Fruit fly (Drosophila melanogaster): ENCODE data around the gene CG33644.

- TF ChIP-seq foxo (GFP tag; optimal IDR thresholded peaks at IDR 0.05), result peak in 1 of 2 experiments; percentile 91
- TF ChIP-seq ey (GFP tag; optimal IDR thresholded peaks at IDR 0.05), result peak; percentile 82
- peak; percentile 81 for TF ChIP-seq dmrt93B (GFP tag; optimal IDR thresholded peaks at IDR 0.05)
- TF ChIP-seq woc (GFP tag; optimal IDR thresholded peaks at IDR 0.05), result peak; percentile 75
- TF ChIP-seq pan (optimal IDR thresholded peaks at IDR 0.05), result no peak
These were observed 39.1 kb downstream of the CG33644 start for dm6 chr2L:13570982-13571426.

All from whole organism, wandering third instar larva.